Fruit fly (Drosophila melanogaster): Measurements from ENCODE around the gene Mur89F.

Gene Mur89F

DNA sequence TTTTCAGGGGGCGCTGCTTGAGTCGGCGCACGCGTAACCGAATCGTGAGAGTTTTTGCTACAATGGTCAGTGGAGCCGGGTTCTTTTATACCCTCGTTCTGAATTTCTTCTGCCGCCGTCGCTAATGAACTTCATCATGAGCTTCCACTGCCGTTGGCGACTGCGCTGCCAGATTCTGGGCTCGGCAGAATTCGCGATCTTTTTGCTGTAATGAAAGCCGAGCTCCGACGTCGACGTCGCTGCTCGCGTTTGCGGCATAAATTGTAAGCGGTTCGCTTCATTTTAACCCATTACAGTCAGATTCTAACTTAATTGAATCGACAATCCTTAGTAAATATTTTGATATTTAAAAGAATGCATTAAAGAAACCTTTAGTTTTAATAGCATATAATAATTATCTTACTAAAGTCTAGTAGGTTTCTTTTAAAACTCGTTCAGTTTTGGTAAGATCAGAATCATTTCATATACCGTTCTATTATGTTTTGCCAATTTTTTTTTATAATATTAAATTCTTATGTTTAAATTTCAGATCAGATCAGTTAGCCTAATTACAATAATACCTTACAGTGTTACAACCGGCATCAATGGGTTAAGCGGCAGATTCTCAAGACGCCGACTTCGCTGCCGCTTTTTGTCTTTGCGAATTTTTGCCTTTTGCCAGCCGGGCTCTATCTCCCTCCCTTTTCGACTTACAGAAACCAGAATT is at the start of gene Mur89F:
Gene Mur89F, minus strand, starts transcription at position 51 of the 706 bp plus-strand sequence.
- no peak for TF ChIP-seq cnc (optimal IDR thresholded peaks at IDR 0.05)
- no peak for TF ChIP-seq CG5204 (GFP tag; optimal IDR thresholded peaks at IDR 0.05)
- no peak for TF ChIP-seq CG7045 (GFP tag; optimal IDR thresholded peaks at IDR 0.05)
- no peak for TF ChIP-seq tj (GFP tag; optimal IDR thresholded peaks at IDR 0.05)
- TF ChIP-seq ovo (GFP tag; optimal IDR thresholded peaks at IDR 0.05), result no peak
- no peak for TF ChIP-seq CG7101 (tag; optimal IDR thresholded peaks at IDR 0.05)
- TF ChIP-seq toe (GFP tag; optimal IDR thresholded peaks at IDR 0.05), result no peak

DNA sequence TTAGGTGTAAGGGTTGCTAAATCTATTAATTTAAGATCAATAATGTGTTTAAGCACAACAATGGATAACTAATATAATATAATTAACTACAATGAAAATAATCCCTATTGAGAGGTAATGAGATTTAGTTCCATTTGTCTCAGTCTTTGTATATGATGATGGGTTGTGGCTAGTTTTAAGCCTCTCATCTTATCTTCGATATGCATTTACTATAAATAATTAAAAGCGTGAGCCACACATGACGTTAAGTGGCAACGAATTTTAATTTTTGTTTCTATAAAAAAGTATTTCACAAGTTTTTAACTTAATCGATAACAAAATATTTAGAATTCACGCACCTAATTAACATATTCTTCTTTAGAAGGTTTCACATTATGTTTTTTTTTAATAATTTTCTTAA is 49.3 kb upstream of the Mur89F start:
- TF ChIP-seq pad (GFP tag; optimal IDR thresholded peaks at IDR 0.05) (no peak), toe (GFP tag; optimal IDR thresholded peaks at IDR 0.05) (no peak), CG14711 (tag; optimal IDR thresholded peaks at IDR 0.05) (no peak), kay (GFP tag; ENCODE audit: borderline replicate concordance) (no peak), ovo (GFP tag; optimal IDR thresholded peaks at IDR 0.05) (no peak), CG7101 (tag; optimal IDR thresholded peaks at IDR 0.05) (no peak), Hr96 (GFP tag; optimal IDR thresholded peaks at IDR 0.05) (no peak), CG12768 (GFP tag; optimal IDR thresholded peaks at IDR 0.05) (no peak), CG11617 (GFP tag; optimal IDR thresholded peaks at IDR 0.05) (no peak), CG5204 (GFP tag; optimal IDR thresholded peaks at IDR 0.05) (no peak)

DNA sequence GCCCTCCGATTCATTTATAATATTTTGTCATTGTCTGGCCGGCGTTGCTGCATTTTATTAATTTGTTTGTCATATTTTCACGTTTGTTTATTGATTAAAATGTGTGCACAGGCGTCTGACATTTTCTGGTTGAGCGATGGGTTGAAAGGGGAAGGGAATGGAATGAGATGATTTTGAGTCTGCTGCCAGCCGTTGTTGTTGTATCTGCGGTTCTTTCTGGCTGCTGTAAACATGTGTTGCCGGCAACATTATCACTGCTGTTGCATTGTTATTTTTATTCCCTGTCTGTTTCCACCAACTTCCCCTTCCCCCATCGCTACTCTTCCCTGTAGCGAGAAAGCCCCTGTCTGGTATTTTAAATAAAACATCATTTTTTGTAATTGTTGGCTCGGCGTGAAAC is 47.3 kb upstream of the Mur89F start:
- TF ChIP-seq bab1 (GFP tag; optimal IDR thresholded peaks at IDR 0.05), result no peak
- no peak for TF ChIP-seq Crg-1 (GFP tag; optimal IDR thresholded peaks at IDR 0.05)
- no peak for TF ChIP-seq Mnt (GFP tag; optimal IDR thresholded peaks at IDR 0.05)
- no peak for TF ChIP-seq CG1620 (GFP tag; optimal IDR thresholded peaks at IDR 0.05)
- TF ChIP-seq cnc (optimal IDR thresholded peaks at IDR 0.05), result no peak
- no peak for TF ChIP-seq CG12768 (GFP tag; optimal IDR thresholded peaks at IDR 0.05)
- no peak for TF ChIP-seq Hr96 (GFP tag; optimal IDR thresholded peaks at IDR 0.05)
- TF ChIP-seq CG11617 (GFP tag; optimal IDR thresholded peaks at IDR 0.05), result no peak
- TF ChIP-seq CG7101 (tag; optimal IDR thresholded peaks at IDR 0.05), result no peak
- TF ChIP-seq pad (GFP tag; optimal IDR thresholded peaks at IDR 0.05), result no peak
- TF ChIP-seq Clk (GFP tag; optimal IDR thresholded peaks at IDR 0.05), result no peak
- TF ChIP-seq CG5204 (GFP tag; optimal IDR thresholded peaks at IDR 0.05), result no peak
- TF ChIP-seq CG7045 (GFP tag; optimal IDR thresholded peaks at IDR 0.05), result no peak
- no peak for TF ChIP-seq cic (GFP tag; optimal IDR thresholded peaks at IDR 0.05)
- TF ChIP-seq CG33017 (tag; optimal IDR thresholded peaks at IDR 0.05), result no peak
- TF ChIP-seq ovo (GFP tag; optimal IDR thresholded peaks at IDR 0.05), result no peak
- TF ChIP-seq kay (GFP tag; ENCODE audit: borderline replicate concordance), result no peak
- TF ChIP-seq CG14711 (tag; optimal IDR thresholded peaks at IDR 0.05), result no peak
- TF ChIP-seq tj (GFP tag; optimal IDR thresholded peaks at IDR 0.05), result no peak

DNA sequence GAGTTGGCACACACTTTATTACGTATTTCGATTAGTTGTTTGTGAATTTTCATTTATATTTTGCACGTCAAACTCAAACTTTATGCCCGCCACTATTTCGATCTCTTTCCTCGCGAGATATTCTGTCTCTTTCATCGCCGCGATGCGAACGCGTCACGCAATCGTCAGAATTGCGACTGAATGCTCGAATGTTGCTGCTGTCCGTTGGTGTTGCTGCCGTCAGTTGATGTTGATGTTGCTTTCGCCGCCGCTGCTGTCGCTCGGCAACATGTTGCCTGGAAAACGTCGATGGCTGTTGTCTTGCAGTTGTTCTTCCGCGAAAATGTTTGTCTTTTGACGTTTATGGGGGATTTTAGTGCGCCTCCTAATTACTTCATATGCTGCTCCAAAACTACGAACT is 45.8 kb upstream of the Mur89F start:
- TF ChIP-seq CG1620 (GFP tag; optimal IDR thresholded peaks at IDR 0.05) (no peak), ovo (GFP tag; optimal IDR thresholded peaks at IDR 0.05) (no peak)

DNA sequence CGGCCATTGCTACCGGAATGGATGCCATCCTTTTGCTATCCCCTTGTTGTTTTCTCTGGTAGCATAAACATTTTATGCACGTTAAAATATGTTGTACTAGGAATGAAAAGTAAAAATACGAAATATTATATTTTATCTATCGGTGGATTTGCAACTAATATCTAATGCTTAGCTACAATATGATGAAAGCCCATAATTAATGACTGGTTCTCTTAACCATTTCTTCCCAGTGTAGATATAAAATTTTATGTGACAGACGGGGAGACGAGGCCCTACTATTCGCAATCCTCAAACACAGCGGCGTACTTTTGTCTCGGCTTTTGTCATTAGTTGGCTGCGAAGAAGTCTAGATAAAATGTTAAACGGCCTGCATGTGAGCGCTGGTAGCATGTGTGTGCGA is 35.0 kb upstream of the Mur89F start:
- TF ChIP-seq CG1620 (GFP tag; optimal IDR thresholded peaks at IDR 0.05) (no peak), CG12768 (GFP tag; optimal IDR thresholded peaks at IDR 0.05) (no peak), kay (GFP tag; ENCODE audit: borderline replicate concordance) (no peak), ovo (GFP tag; optimal IDR thresholded peaks at IDR 0.05) (no peak), Clk (GFP tag; optimal IDR thresholded peaks at IDR 0.05) (no peak), bab1 (GFP tag; optimal IDR thresholded peaks at IDR 0.05) (no peak), CG33017 (tag; optimal IDR thresholded peaks at IDR 0.05) (no peak), CG7101 (tag; optimal IDR thresholded peaks at IDR 0.05) (no peak), CG7045 (GFP tag; optimal IDR thresholded peaks at IDR 0.05) (no peak), Hr96 (GFP tag; optimal IDR thresholded peaks at IDR 0.05) (no peak)

DNA sequence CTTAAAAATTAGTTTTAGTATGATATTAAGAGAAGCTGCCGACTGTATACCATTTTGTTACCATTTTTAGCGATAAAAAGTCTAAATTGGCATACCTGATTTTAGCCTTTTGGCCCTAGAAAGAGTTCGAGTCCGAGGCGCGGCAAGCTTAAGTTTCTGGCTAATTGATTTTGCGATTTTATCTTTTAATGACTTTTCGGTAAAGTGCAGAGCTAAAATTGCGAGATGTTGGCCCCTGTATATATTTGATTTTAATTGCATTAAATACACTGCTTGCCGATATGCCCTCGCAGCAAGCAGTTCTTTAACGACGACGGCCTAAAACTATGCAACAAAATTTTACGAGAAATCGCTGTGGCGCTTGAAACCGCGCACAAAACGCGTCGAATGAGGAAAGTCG is 29.6 kb upstream of the Mur89F start:
- TF ChIP-seq Mnt (GFP tag; optimal IDR thresholded peaks at IDR 0.05), result no peak
- no peak for TF ChIP-seq kay (GFP tag; ENCODE audit: borderline replicate concordance)
- no peak for TF ChIP-seq cnc (optimal IDR thresholded peaks at IDR 0.05)
- no peak for TF ChIP-seq ovo (GFP tag; optimal IDR thresholded peaks at IDR 0.05)
- no peak for TF ChIP-seq CG11617 (GFP tag; optimal IDR thresholded peaks at IDR 0.05)
- no peak for TF ChIP-seq Clk (GFP tag; optimal IDR thresholded peaks at IDR 0.05)
- TF ChIP-seq tj (GFP tag; optimal IDR thresholded peaks at IDR 0.05), result no peak
- no peak for TF ChIP-seq CG7101 (tag; optimal IDR thresholded peaks at IDR 0.05)
- TF ChIP-seq CG12768 (GFP tag; optimal IDR thresholded peaks at IDR 0.05), result no peak
- no peak for TF ChIP-seq Hr96 (GFP tag; optimal IDR thresholded peaks at IDR 0.05)
- TF ChIP-seq toe (GFP tag; optimal IDR thresholded peaks at IDR 0.05), result no peak

DNA sequence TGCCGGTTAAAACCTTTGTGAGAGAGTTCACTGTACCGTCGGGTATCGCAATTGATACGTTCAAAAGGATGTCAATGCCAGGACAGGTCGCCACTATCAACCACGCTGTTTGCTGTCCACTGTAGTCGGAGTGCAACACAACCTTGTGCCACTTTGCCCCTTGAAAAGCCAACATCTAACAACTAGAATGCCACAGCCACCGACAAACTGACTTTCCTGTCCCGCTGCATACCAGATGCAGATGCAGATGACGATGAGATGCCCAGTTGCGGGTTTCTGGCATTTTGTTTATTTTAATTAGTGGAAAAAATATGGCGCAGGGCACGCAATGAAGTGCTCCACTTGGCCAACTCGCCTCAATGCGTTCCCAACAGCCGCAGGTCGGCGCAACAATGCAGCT is 21.0 kb upstream of the Mur89F start, which contains the start of gene CG31262:
Gene CG31262, minus strand, starts transcription at position 101 of the 400 bp plus-strand sequence.
- TF ChIP-seq toe (GFP tag; optimal IDR thresholded peaks at IDR 0.05) (no peak), CG11617 (GFP tag; optimal IDR thresholded peaks at IDR 0.05) (no peak), Hr96 (GFP tag; optimal IDR thresholded peaks at IDR 0.05) (no peak), Crg-1 (GFP tag; optimal IDR thresholded peaks at IDR 0.05) (no peak), CG14711 (tag; optimal IDR thresholded peaks at IDR 0.05) (no peak), tj (GFP tag; optimal IDR thresholded peaks at IDR 0.05) (no peak), Clk (GFP tag; optimal IDR thresholded peaks at IDR 0.05) (no peak), bab1 (GFP tag; optimal IDR thresholded peaks at IDR 0.05) (no peak), CG1620 (GFP tag; optimal IDR thresholded peaks at IDR 0.05) (no peak), CG7045 (GFP tag; optimal IDR thresholded peaks at IDR 0.05) (no peak), CG7101 (tag; optimal IDR thresholded peaks at IDR 0.05) (no peak), kay (GFP tag; ENCODE audit: borderline replicate concordance) (no peak), cnc (optimal IDR thresholded peaks at IDR 0.05) (no peak), pad (GFP tag; optimal IDR thresholded peaks at IDR 0.05) (no peak), Mnt (GFP tag; optimal IDR thresholded peaks at IDR 0.05) (no peak), ovo (GFP tag; optimal IDR thresholded peaks at IDR 0.05) (no peak), CG5204 (GFP tag; optimal IDR thresholded peaks at IDR 0.05) (no peak), cic (GFP tag; optimal IDR thresholded peaks at IDR 0.05) (no peak), CG12768 (GFP tag; optimal IDR thresholded peaks at IDR 0.05) (no peak), CG33017 (tag; optimal IDR thresholded peaks at IDR 0.05) (no peak)
